Fruit fly (Drosophila melanogaster): ENCODE results near the gene mRpL21.

Gene mRpL21

DNA sequence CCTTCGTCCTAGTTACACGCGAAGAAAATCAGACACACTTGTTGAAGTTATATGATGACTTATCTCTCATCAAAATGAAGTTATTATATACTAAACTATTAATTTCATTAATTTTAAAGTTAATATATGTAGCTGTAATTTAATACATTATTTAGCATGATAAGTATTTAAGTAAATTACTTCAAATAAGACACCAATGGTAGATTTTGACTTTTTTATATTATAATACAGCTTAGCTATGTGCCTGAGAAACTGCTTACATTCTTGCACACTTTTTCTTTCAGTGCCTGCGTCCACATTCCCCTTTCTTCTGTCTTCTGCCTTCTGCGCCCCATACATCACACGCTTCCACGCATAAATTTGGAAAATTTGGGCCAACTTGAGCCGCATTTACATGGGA is 3.2 kb downstream of the mRpL21 start:
- no peak for TF ChIP-seq Dif (GFP tag; optimal IDR thresholded peaks at IDR 0.05; ENCODE audit: partially characterized antibody)
- no peak for TF ChIP-seq Sp1 (GFP tag; optimal IDR thresholded peaks at IDR 0.05)
- TF ChIP-seq rgr (GFP tag; optimal IDR thresholded peaks at IDR 0.05), result no peak
- no peak for TF ChIP-seq OdsH (GFP tag; optimal IDR thresholded peaks at IDR 0.05)

DNA sequence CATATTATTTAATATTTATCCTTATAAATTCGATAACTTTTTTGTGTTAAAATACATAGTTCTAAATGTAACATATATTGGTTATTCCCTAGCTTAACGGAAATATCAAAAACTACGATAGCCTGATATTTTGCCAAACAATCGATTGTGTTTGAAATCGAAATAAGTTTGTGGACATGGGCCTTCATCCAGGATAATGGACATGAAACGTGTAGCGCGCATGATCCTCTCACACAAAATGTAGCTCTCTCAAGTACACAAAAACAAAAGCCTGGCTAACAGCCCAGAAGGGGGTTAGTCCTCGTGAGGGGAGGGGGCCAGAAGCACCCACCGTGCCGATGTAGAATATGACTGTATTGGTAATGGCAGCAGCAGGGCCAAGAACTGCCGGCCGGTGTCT is 17.1 kb downstream of the mRpL21 start:
- TF ChIP-seq fru (GFP tag; optimal IDR thresholded peaks at IDR 0.05) (no peak), CG9705 (GFP tag; optimal IDR thresholded peaks at IDR 0.05) (no peak), woc (GFP tag; optimal IDR thresholded peaks at IDR 0.05) (no peak), Sp1 (GFP tag; optimal IDR thresholded peaks at IDR 0.05) (no peak), brk (GFP tag; optimal IDR thresholded peaks at IDR 0.05) (no peak), jim (GFP tag; optimal IDR thresholded peaks at IDR 0.05) (no peak)

DNA sequence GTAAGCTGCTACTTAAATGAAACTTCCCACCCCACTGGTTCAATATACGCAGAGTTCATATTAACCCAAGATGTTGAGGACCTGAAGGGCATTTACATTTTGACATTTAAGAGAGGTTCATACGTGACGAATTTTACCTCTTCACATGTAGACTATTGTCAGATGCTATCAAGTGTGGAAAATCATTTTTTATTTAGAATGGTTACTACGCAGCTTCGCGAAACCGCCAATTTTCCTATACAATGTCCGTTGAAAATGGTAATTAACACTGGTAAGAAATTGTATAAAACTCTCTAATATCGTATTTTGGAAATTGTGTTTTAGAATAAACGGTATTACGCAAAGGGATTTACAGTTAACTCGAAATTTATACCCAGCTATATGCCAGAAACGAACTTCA is 18.3 kb downstream of the mRpL21 start:
- TF ChIP-seq foxo (GFP tag; optimal IDR thresholded peaks at IDR 0.05) (no peak), Mio (GFP tag; optimal IDR thresholded peaks at IDR 0.05) (no peak), rgr (GFP tag; optimal IDR thresholded peaks at IDR 0.05) (no peak)

DNA sequence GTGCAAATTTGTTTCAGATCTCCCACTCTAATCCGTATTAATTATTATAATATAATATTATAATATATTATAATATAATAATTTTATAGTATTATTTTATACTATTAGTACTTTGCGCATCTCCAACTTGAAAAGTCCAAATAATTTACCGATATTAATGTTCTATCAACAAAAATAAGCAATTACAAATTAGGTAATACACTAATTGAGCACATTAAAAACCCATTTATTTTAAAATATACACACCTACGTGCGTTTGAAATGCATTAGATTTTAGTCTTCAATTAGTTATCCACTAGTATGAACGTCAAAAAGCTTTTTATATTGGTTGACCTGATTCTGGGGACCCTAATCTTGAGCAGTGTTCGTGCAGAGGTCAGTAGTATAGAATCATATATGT is 18.8 kb downstream of the mRpL21 start, which contains the start of gene CG33647:
CG33647 (plus strand) TSS at position 301 of the 400 bp plus-strand sequence.
- TF ChIP-seq GATAd (GFP tag; optimal IDR thresholded peaks at IDR 0.05), result no peak

DNA sequence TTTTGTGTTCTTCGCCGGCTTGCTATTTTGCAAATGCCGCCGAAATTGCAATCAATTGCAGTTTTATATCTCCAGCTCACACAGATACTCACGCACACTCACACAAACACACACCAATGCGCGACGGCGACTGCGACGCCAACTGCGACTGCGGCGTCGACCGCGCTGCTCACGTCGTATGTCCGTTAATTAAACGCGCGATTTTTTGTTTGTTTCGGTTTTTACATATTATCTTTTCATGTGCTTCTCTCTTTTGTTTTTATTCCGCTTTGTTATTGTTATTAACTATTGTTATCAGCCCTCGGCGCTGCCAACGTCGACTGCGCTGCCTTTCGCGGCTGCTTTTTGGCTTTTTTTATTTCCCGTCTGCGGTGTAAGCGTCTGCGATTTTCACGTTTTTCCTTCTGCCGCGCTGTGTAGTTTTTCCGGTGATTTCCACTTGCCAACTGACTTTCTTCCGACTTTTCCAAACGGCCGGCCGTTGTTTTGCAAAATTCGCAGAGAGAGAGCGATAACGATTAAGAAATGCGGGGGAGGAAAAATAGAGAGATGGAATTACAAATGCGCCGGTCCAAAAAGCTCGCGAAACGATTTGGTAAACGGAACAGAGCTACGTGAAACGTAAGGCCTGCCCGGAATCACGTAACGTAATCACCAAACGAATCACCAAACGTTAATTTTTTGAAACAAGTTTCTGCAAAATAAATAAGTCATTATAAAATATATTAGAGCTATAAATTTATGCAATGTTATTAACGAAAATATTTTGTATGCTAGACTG is 19.7 kb downstream of the mRpL21 start, which contains the start of gene fz2:
fz2 (minus strand) TSS at position 452 of the 781 bp plus-strand sequence.
- TF ChIP-seq Abd-B (GFP tag; optimal IDR thresholded peaks at IDR 0.05) (no peak), N (GFP tag; optimal IDR thresholded peaks at IDR 0.05) (no peak), tai (GFP tag; optimal IDR thresholded peaks at IDR 0.05) (no peak), CG32264 (GFP tag; optimal IDR thresholded peaks at IDR 0.05) (no peak), CrebA (GFP tag; optimal IDR thresholded peaks at IDR 0.05; ENCODE audit: borderline replicate concordance) (no peak), OdsH (GFP tag; optimal IDR thresholded peaks at IDR 0.05) (no peak), br (GFP tag; optimal IDR thresholded peaks at IDR 0.05) (no peak), dl (GFP tag; optimal IDR thresholded peaks at IDR 0.05; ENCODE audit: insufficient read depth in 1 of 2, partially characterized antibody in 2 of 2) (no peak), usp (GFP tag; optimal IDR thresholded peaks at IDR 0.05) (no peak), Hr83 (GFP tag; optimal IDR thresholded peaks at IDR 0.05; ENCODE audit: poor library complexity, severe bottlenecking) (no peak), sage (GFP tag; optimal IDR thresholded peaks at IDR 0.05) (no peak), Myc (optimal IDR thresholded peaks at IDR 0.05) (no peak), woc (GFP tag; optimal IDR thresholded peaks at IDR 0.05) (no peak), CG9705 (GFP tag; optimal IDR thresholded peaks at IDR 0.05) (no peak), Mio (GFP tag; optimal IDR thresholded peaks at IDR 0.05) (no peak), Hr78 (GFP tag; optimal IDR thresholded peaks at IDR 0.05) (no peak), dmrt93B (GFP tag; optimal IDR thresholded peaks at IDR 0.05) (no peak), Dif (GFP tag; optimal IDR thresholded peaks at IDR 0.05; ENCODE audit: partially characterized antibody) (no peak), foxo (GFP tag; optimal IDR thresholded peaks at IDR 0.05) (no peak), Dfd (GFP tag; optimal IDR thresholded peaks at IDR 0.05) (no peak)

DNA sequence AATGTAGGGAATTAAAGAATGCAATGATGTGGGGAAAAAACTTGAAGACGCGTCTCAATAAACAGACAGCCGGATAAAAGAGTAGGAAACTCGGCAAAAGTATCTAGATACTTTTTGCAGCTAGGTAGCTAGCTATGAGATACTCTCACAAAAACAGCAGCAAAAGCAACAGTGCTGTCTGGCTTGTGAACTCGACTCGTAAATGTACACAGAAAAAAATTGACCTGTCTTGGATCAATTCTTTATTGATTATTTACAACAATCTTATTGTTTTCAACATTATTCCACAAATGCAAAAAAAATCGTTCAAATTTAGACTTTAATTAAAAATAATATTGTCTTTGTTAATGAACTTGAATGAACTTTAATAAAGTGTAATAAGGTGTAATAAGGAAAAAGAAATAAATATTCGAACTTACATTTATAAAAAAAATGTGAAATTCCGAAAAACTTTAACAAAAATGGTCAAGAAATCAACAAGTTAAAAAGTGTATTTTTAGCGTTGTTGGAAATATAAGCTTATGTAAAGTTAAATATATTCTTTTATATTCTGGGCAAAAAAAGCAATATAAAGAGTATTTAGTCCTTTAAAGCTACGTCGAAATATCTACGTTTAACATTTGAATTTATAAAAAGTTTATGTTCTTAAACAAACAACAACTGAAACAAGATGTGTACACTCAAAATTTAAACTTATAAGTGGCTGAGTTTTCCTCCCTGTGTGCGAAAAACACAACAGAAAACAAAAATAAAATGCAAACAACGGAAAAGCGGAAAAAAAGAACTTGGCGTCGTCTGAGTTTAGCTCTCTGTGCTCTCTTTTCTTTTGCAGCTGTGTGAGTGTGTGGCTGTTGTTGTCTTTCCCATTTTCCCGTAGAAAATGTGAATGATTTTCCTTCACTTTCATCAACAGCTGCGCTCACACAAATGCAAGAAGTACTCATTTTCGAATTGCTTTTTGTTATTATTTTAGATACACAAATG is 20.8 kb downstream of the mRpL21 start:
- TF ChIP-seq fru (GFP tag; optimal IDR thresholded peaks at IDR 0.05) (no peak), Abd-B (GFP tag; optimal IDR thresholded peaks at IDR 0.05) (no peak), pan (optimal IDR thresholded peaks at IDR 0.05) (no peak), Dfd (GFP tag; optimal IDR thresholded peaks at IDR 0.05) (no peak), dl (GFP tag; optimal IDR thresholded peaks at IDR 0.05; ENCODE audit: insufficient read depth in 1 of 2, partially characterized antibody in 2 of 2) (no peak), Mio (GFP tag; optimal IDR thresholded peaks at IDR 0.05) (no peak), HLH106 (tag; optimal IDR thresholded peaks at IDR 0.05) (no peak), lola (GFP tag; optimal IDR thresholded peaks at IDR 0.05) (no peak), Vsx2 (GFP tag; optimal IDR thresholded peaks at IDR 0.05; ENCODE audit: partially characterized antibody) (no peak), jim (GFP tag; optimal IDR thresholded peaks at IDR 0.05) (no peak)
